Worm (Caenorhabditis elegans): Measurements from ENCODE around the gene nep-5.

Gene nep-5

ce11 chrII:5496375-5496774 is 8.4 kb downstream of the nep-5 start, which contains the start of gene F12A10.1 (continued):
- TF ChIP-seq ceh-8 (GFP tag; optimal IDR thresholded peaks at IDR 0.05) (no peak), hlh-17 (GFP tag; optimal IDR thresholded peaks at IDR 0.05; ENCODE audit: borderline replicate concordance) (no peak), egl-13 (tag; optimal IDR thresholded peaks at IDR 0.05) (no peak)

- TF ChIP-seq nhr-85 (tag): peak; percentile 26
- TF ChIP-seq ceh-82 (tag; optimal IDR thresholded peaks at IDR 0.05): no peak
Measured at ce11 chrII:5497541-5497940, 9.6 kb downstream of the nep-5 start.

ce11 chrII:5498156-5498739 is 10.3 kb downstream of the nep-5 start, which contains the start of the genes suex-1 and F12A10.9:
Gene suex-1 (minus strand): TSS chrII:5498256.
Gene F12A10.9 (plus strand): TSS chrII:5498689.
- TF ChIP-seq ama-1 (optimal IDR thresholded peaks at IDR 0.05) (no peak), lsy-2 (tag; optimal IDR thresholded peaks at IDR 0.05) (no peak), rnt-1 (tag; optimal IDR thresholded peaks at IDR 0.05) (no peak), unc-62 (GFP tag; optimal IDR thresholded peaks at IDR 0.05) (no peak), xbp-1 (tag; optimal IDR thresholded peaks at IDR 0.05) (no peak), mef-2 (tag; optimal IDR thresholded peaks at IDR 0.05) (no peak), sox-4 (tag; optimal IDR thresholded peaks at IDR 0.05) (no peak), nhr-237 (tag; optimal IDR thresholded peaks at IDR 0.05) (no peak), ztf-4 (tag; optimal IDR thresholded peaks at IDR 0.05) (no peak), aha-1 (tag; optimal IDR thresholded peaks at IDR 0.05) (no peak), ceh-8 (GFP tag; optimal IDR thresholded peaks at IDR 0.05) (no peak), ces-1 (GFP tag; optimal IDR thresholded peaks at IDR 0.05) (no peak), fkh-8 (tag; optimal IDR thresholded peaks at IDR 0.05) (no peak), nhr-71 (tag; optimal IDR thresholded peaks at IDR 0.05) (no peak), vab-15 (tag; optimal IDR thresholded peaks at IDR 0.05) (no peak), nhr-84 (tag; optimal IDR thresholded peaks at IDR 0.05) (no peak), pqm-1 (tag; optimal IDR thresholded peaks at IDR 0.05) (no peak), nhr-85 (tag) (no peak), egl-13 (tag; optimal IDR thresholded peaks at IDR 0.05) (no peak)

- no peak for TF ChIP-seq pax-3 (tag; optimal IDR thresholded peaks at IDR 0.05)
- TF ChIP-seq lin-13 (GFP tag; optimal IDR thresholded peaks at IDR 0.05): no peak
- TF ChIP-seq hlh-17 (GFP tag; optimal IDR thresholded peaks at IDR 0.05; ENCODE audit: borderline replicate concordance): no peak
- TF ChIP-seq F16B12.6 (tag; optimal IDR thresholded peaks at IDR 0.05): no peak
- TF ChIP-seq nhr-84 (tag; optimal IDR thresholded peaks at IDR 0.05): no peak
Measured at ce11 chrII:5500470-5500869, 12.5 kb downstream of the nep-5 start, which contains the start of gene fzy-1. Gene fzy-1 (plus strand): TSS chrII:5500770.

- TF ChIP-seq lsy-2 (tag; optimal IDR thresholded peaks at IDR 0.05): peak in 1 of 2 experiments; percentile 68
- peak; percentile 46 for TF ChIP-seq mep-1 (tag; optimal IDR thresholded peaks at IDR 0.05)
- TF ChIP-seq aly-2 (tag; optimal IDR thresholded peaks at IDR 0.05): no peak
- TF ChIP-seq ztf-11 (tag; optimal IDR thresholded peaks at IDR 0.05): no peak
- peak; percentile 75 to 92 for TF ChIP-seq lin-35 (GFP tag; optimal IDR thresholded peaks at IDR 0.05)
- TF ChIP-seq elt-3 (tag; optimal IDR thresholded peaks at IDR 0.05): no peak
- TF ChIP-seq ceh-82 (tag; optimal IDR thresholded peaks at IDR 0.05): peak in 1 of 3 experiments; percentile 32
- TF ChIP-seq unc-86 (tag; optimal IDR thresholded peaks at IDR 0.05): no peak
- peak; percentile 21 for TF ChIP-seq rnt-1 (tag; optimal IDR thresholded peaks at IDR 0.05)
- TF ChIP-seq lin-15B (tag; optimal IDR thresholded peaks at IDR 0.05): peak; percentile 67
- TF ChIP-seq F16B12.6 (tag; optimal IDR thresholded peaks at IDR 0.05): peak; percentile 30
- peak; percentile 57 to 83 for TF ChIP-seq efl-1 (optimal IDR thresholded peaks at IDR 0.05)
- TF ChIP-seq efl-1 (GFP tag; optimal IDR thresholded peaks at IDR 0.05 in 1 of 2): peak; percentile 85 to 98
- no peak for TF ChIP-seq ets-5 (GFP tag; IDR thresholded peaks at IDR 0.05)
- peak; percentile 33 for TF ChIP-seq nhr-85 (tag)
- TF ChIP-seq dpl-1 (GFP tag; optimal IDR thresholded peaks at IDR 0.05): peak; percentile 67 to 87 (median 79)
- TF ChIP-seq C16A3.4 (tag; optimal IDR thresholded peaks at IDR 0.05): no peak
- TF ChIP-seq ceh-63 (GFP tag; optimal IDR thresholded peaks at IDR 0.05): no peak
- no peak for TF ChIP-seq ceh-90 (tag; optimal IDR thresholded peaks at IDR 0.05)
- peak; percentile 17 for TF ChIP-seq skn-1 (tag; optimal IDR thresholded peaks at IDR 0.05)
- peak; percentile 29 for TF ChIP-seq lin-14 (GFP tag; optimal IDR thresholded peaks at IDR 0.05)
- TF ChIP-seq snu-23 (GFP tag; optimal IDR thresholded peaks at IDR 0.05): peak; percentile 24
- TF ChIP-seq blmp-1 (tag; optimal IDR thresholded peaks at IDR 0.05): peak; percentile 55
Measured at ce11 chrII:5500986-5501657, 13.2 kb downstream of the nep-5 start, which contains the start of gene F12A10.8. Gene F12A10.8 (minus strand): TSS chrII:5501064.

Measured in whole organism, L1 larva.